Worm (Caenorhabditis elegans) whole organism, L4 larva: ENCODE measurements around the gene frpr-9.

Source experiments
- F26F4.8 ChIP-seq: fragments of 200-800 bp; sonication (Bioruptor generic); conservative IDR thresholded peaks from 2 replicates; pipeline ENCODE4 v1.3.6; 2022; ENCODE audit warnings: missing genetic modification characterization, missing compliant biosample characterization
- gei-8 ChIP-seq: fragments of 200-800 bp; sonication (Bioruptor generic); optimal IDR thresholded peaks from 2 replicates; lab custom pipeline; 2018; ENCODE audit warnings: mild to moderate bottlenecking, missing genetic modification characterization, missing compliant biosample characterization
- snpc-1.2 ChIP-seq: fragments of 200-800 bp; sonication (Bioruptor generic); IDR thresholded peaks from 2 replicates; pipeline ENCODE4 v1.3.6; 2022; ENCODE audit warnings: missing genetic modification reagents, missing genetic modification characterization, missing compliant biosample characterization
- snpc-4 ChIP-seq: fragments of 150-350 bp; optimal IDR thresholded peaks from 2 replicates; lab custom pipeline; 2014; ENCODE audit warnings: missing biosample characterization, missing genetic modification characterization
- unc-62 ChIP-seq, 3 experiments: fragments of 150-350 bp in 1 of 3; sonication (generic microtip); optimal IDR thresholded peaks in 2 of 3; peaks in 1 of 3; 1 replicate in 1 of 3; 2 replicates in 2 of 3; lab custom pipeline; 2014 to 2017; ENCODE audit warnings: missing biosample characterization in 3 of 3, missing genetic modification characterization in 3 of 3, missing genetic modification reagents in 3 of 3, missing genotype in 1 of 3
- ztf-11 ChIP-seq: fragments of 150-350 bp; optimal IDR thresholded peaks from 2 replicates; lab custom pipeline; 2014; ENCODE audit warnings: missing biosample characterization, missing genetic modification characterization

ce11 chrV:10954334-10954733 lies 37.6 kb upstream of the frpr-9 start, which contains the start of gene clec-221:
- TF ChIP-seq unc-62 (GFP tag; optimal IDR thresholded peaks at IDR 0.05 in 1 of 2; lab: Kevin White, UChicago) (no peak), unc-62 (tag; optimal IDR thresholded peaks at IDR 0.05; lab: Kevin White, UChicago) (no peak), snpc-1.2 (GFP tag; lab: Robert Waterston, UW) (no peak), F26F4.8 (GFP tag; lab: Robert Waterston, UW) (no peak), ztf-11 (no peak), gei-8 (GFP tag; lab: Kevin White, UChicago) (no peak), snpc-4 (tag; lab: Kevin White, UChicago) (no peak)
